Worm (Caenorhabditis elegans): ENCODE data around the gene F35G2.5.

- TF ChIP-seq elt-1 (tag; optimal IDR thresholded peaks at IDR 0.05; ENCODE audit: borderline replicate concordance, insufficient read depth): no peak
- no peak for TF ChIP-seq lsy-2 (tag; optimal IDR thresholded peaks at IDR 0.05)
- no peak for TF ChIP-seq nhr-237 (tag; optimal IDR thresholded peaks at IDR 0.05)
- no peak for TF ChIP-seq unc-39 (tag; optimal IDR thresholded peaks at IDR 0.05)
- no peak for TF ChIP-seq drap-1 (GFP tag; optimal IDR thresholded peaks at IDR 0.05)
- no peak for TF ChIP-seq pha-4 (tag; optimal IDR thresholded peaks at IDR 0.05)
- TF ChIP-seq nhr-76 (tag; optimal IDR thresholded peaks at IDR 0.05): no peak
- TF ChIP-seq sptf-1 (tag; optimal IDR thresholded peaks at IDR 0.05): no peak
- TF ChIP-seq blmp-1 (tag; optimal IDR thresholded peaks at IDR 0.05): no peak
- no peak for TF ChIP-seq nhr-2 (tag; optimal IDR thresholded peaks at IDR 0.05)
- TF ChIP-seq mep-1 (tag; optimal IDR thresholded peaks at IDR 0.05): no peak
- TF ChIP-seq nhr-12 (tag; optimal IDR thresholded peaks at IDR 0.05): no peak
- no peak for TF ChIP-seq lin-13 (tag; optimal IDR thresholded peaks at IDR 0.05)
- no peak for TF ChIP-seq unc-62 (GFP tag; optimal IDR thresholded peaks at IDR 0.05)
Observed at ce11 chrIV:12261353-12261752, 41.9 kb downstream of the F35G2.5 start, which contains the start of gene sre-14.

All from whole organism, mixed stage, embryonic.